Worm (Caenorhabditis elegans) whole organism, young adult: Measurements from ENCODE around the gene chtb-3.

Experiments
- B0019.2 ChIP-seq: fragments of 200-800 bp; sonication (Bioruptor generic); conservative IDR thresholded peaks from 2 replicates; pipeline ENCODE4 v1.3.6; 2022; ENCODE audit warnings: missing genetic modification reagents, missing genetic modification characterization, missing compliant biosample characterization
- B0035.1 ChIP-seq: sonication (generic microtip); optimal IDR thresholded peaks from 2 replicates; lab custom pipeline; 2016; ENCODE audit warnings: missing genetic modification characterization, mild to moderate bottlenecking, missing compliant biosample characterization, missing genotype, missing genetic modification reagents
- C06A6.2 ChIP-seq: fragments of 200-800 bp; sonication (Bioruptor generic); conservative IDR thresholded peaks from 2 replicates; pipeline ENCODE4 v1.3.6; 2022; ENCODE audit warnings: missing genetic modification characterization, missing compliant biosample characterization
- D2030.7 ChIP-seq: fragments of 200-800 bp; sonication (Bioruptor generic); IDR thresholded peaks from 2 replicates; pipeline ENCODE4 v1.3.6; 2022; ENCODE audit warnings: missing genetic modification reagents, missing genetic modification characterization, missing compliant biosample characterization
- F10E7.11 ChIP-seq: sonication (generic microtip); optimal IDR thresholded peaks from 2 replicates; lab custom pipeline; 2017; ENCODE audit warnings: mild to moderate bottlenecking, missing genetic modification characterization, moderate library complexity, missing compliant biosample characterization
- F33H1.4 ChIP-seq: fragments of 200-800 bp; sonication (Bioruptor generic); IDR thresholded peaks from 2 replicates; pipeline ENCODE4 v1.3.6; 2022; ENCODE audit warnings: missing genetic modification reagents, missing genetic modification characterization, missing compliant biosample characterization
- F37B4.10 ChIP-seq: fragments of 200-800 bp; sonication (Bioruptor generic); IDR thresholded peaks from 2 replicates; pipeline ENCODE4 v1.3.6; 2022; ENCODE audit warnings: missing genetic modification characterization, missing compliant biosample characterization
- T26A5.8 ChIP-seq: sonication (generic microtip); optimal IDR thresholded peaks from 2 replicates; lab custom pipeline; 2016; ENCODE audit warnings: missing genetic modification characterization, missing compliant biosample characterization
- Y53F4B.3 ChIP-seq: fragments of 200-800 bp; sonication (Bioruptor generic); IDR thresholded peaks from 2 replicates; pipeline ENCODE4 v1.3.6; 2022; ENCODE audit warnings: missing genetic modification reagents, missing genetic modification characterization, missing compliant biosample characterization
- Y53G8AR.9 ChIP-seq: fragments of 200-800 bp; sonication (Bioruptor generic); conservative IDR thresholded peaks from 2 replicates; pipeline ENCODE4 v1.3.6; 2022; ENCODE audit warnings: missing genetic modification reagents, missing genetic modification characterization, missing compliant biosample characterization
- Y56A3A.18 ChIP-seq: fragments of 200-800 bp; sonication (Bioruptor generic); IDR thresholded peaks from 2 replicates; pipeline ENCODE4 v1.3.6; 2022; ENCODE audit warnings: missing genetic modification reagents, missing genetic modification characterization, missing compliant biosample characterization
- attf-5 ChIP-seq: fragments of 200-800 bp; sonication (Bioruptor generic); optimal IDR thresholded peaks from 2 replicates; lab custom pipeline; 2018; ENCODE audit warnings: mild to moderate bottlenecking, missing genetic modification characterization, missing compliant biosample characterization
- attf-6 ChIP-seq: fragments of 200-800 bp; sonication (Bioruptor generic); IDR thresholded peaks from 2 replicates; pipeline ENCODE4 v1.3.6; 2022; ENCODE audit warnings: missing genetic modification reagents, missing genetic modification characterization, missing compliant biosample characterization
- bed-1 ChIP-seq: fragments of 200-800 bp; sonication (Bioruptor generic); IDR thresholded peaks from 2 replicates; pipeline ENCODE4 v1.3.6; 2022; ENCODE audit warnings: missing genetic modification reagents, missing genetic modification characterization, missing compliant biosample characterization
- cebp-1 ChIP-seq, 2 experiments: fragments of 200-800 bp in 1 of 2; sonication (Bioruptor generic) in 1 of 2; sonication (generic microtip) in 1 of 2; IDR thresholded peaks in 1 of 2; optimal IDR thresholded peaks in 1 of 2; 2 replicates each; pipeline versions ENCODE4 v1.3.6 to Lab custom; 2017 to 2022; ENCODE audit warnings: missing compliant biosample characterization in 2 of 2, missing genetic modification characterization in 2 of 2, mild to moderate bottlenecking in 1 of 2, missing genetic modification reagents in 1 of 2, moderate library complexity in 1 of 2
- ceh-100 ChIP-seq: fragments of 200-800 bp; sonication (Bioruptor generic); IDR thresholded peaks from 2 replicates; pipeline ENCODE4 v1.3.6; 2022; ENCODE audit warnings: missing genetic modification reagents, missing genetic modification characterization, missing compliant biosample characterization
- ceh-40 ChIP-seq: fragments of 200-800 bp; sonication (Bioruptor generic); IDR thresholded peaks from 2 replicates; pipeline ENCODE4 v1.3.6; 2022; ENCODE audit warnings: missing genetic modification characterization, missing compliant biosample characterization
- ceh-91 ChIP-seq: fragments of 200-800 bp; sonication (Bioruptor generic); IDR thresholded peaks from 2 replicates; pipeline ENCODE4 v1.3.6; 2022; ENCODE audit warnings: missing genetic modification reagents, missing genetic modification characterization, missing compliant biosample characterization
- chd-7 ChIP-seq: sonication (generic microtip); optimal IDR thresholded peaks from 2 replicates; lab custom pipeline; 2016; ENCODE audit warnings: mild to moderate bottlenecking, missing genetic modification characterization, moderate library complexity, missing compliant biosample characterization
- dpff-1 ChIP-seq: sonication (generic microtip); optimal IDR thresholded peaks from 2 replicates; lab custom pipeline; 2017; ENCODE audit warnings: mild to moderate bottlenecking, missing genetic modification characterization, missing compliant biosample characterization
- egl-18 ChIP-seq: fragments of 200-800 bp; sonication (Bioruptor generic); IDR thresholded peaks from 2 replicates; pipeline ENCODE4 v1.3.6; 2022; ENCODE audit warnings: missing genetic modification reagents, missing genetic modification characterization, missing compliant biosample characterization
- egl-44 ChIP-seq: fragments of 200-800 bp; sonication (Bioruptor generic); IDR thresholded peaks from 2 replicates; pipeline ENCODE4 v1.3.6; 2022; ENCODE audit warnings: missing genetic modification reagents, missing genetic modification characterization, missing compliant biosample characterization
- ekl-4 ChIP-seq: fragments of 200-800 bp; sonication (Bioruptor generic); IDR thresholded peaks from 2 replicates; pipeline ENCODE4 v1.3.6; 2022; ENCODE audit warnings: missing genetic modification reagents, missing genetic modification characterization, missing compliant biosample characterization
- ets-4 ChIP-seq: fragments of 200-800 bp; sonication (Bioruptor generic); optimal IDR thresholded peaks from 2 replicates; lab custom pipeline; 2018; ENCODE audit warnings: mild to moderate bottlenecking, missing genetic modification characterization, missing compliant biosample characterization
- fkh-3 ChIP-seq: sonication (generic microtip); optimal IDR thresholded peaks from 2 replicates; lab custom pipeline; 2016; ENCODE audit warnings: mild to moderate bottlenecking, missing genetic modification characterization, missing compliant biosample characterization
- him-1 ChIP-seq: sonication (generic microtip); optimal IDR thresholded peaks from 2 replicates; lab custom pipeline; 2016; ENCODE audit warnings: missing genotype, missing genetic modification reagents, missing genetic modification characterization, missing compliant biosample characterization
- hlh-26 ChIP-seq: fragments of 200-800 bp; sonication (Bioruptor generic); conservative IDR thresholded peaks from 2 replicates; pipeline ENCODE4 v1.3.6; 2022; ENCODE audit warnings: missing genetic modification reagents, missing genetic modification characterization, missing compliant biosample characterization
- hmg-1.2 ChIP-seq: fragments of 200-800 bp; sonication (Bioruptor generic); IDR thresholded peaks from 2 replicates; pipeline ENCODE4 v1.3.6; 2022; ENCODE audit warnings: missing genetic modification reagents, missing genetic modification characterization, missing compliant biosample characterization
- let-607 ChIP-seq, 2 experiments: fragments of 200-800 bp in 1 of 2; sonication (Bioruptor generic) in 1 of 2; sonication (generic microtip) in 1 of 2; optimal IDR thresholded peaks; 2 replicates each; lab custom pipeline; 2016 to 2018; ENCODE audit warnings: mild to moderate bottlenecking in 2 of 2, missing compliant biosample characterization in 2 of 2, missing genetic modification characterization in 2 of 2, moderate library complexity in 2 of 2, missing genotype in 1 of 2
- lin-26 ChIP-seq: fragments of 200-800 bp; sonication (Bioruptor generic); IDR thresholded peaks from 2 replicates; pipeline ENCODE4 v1.3.6; 2022; ENCODE audit warnings: missing genetic modification reagents, missing genetic modification characterization, missing compliant biosample characterization
- lin-35 ChIP-seq, 3 experiments: fragments of 150-350 bp in 2 of 3; sonication (generic microtip) in 1 of 3; optimal IDR thresholded peaks; 2 replicates each; lab custom pipeline; 2014 to 2018; ENCODE audit warnings: missing biosample characterization in 3 of 3, missing genetic modification characterization in 3 of 3, missing genetic modification reagents in 3 of 3
- lin-54 ChIP-seq: fragments of 200-800 bp; sonication (Bioruptor generic); optimal IDR thresholded peaks from 2 replicates; lab custom pipeline; 2018; ENCODE audit warnings: mild to moderate bottlenecking, missing genetic modification characterization, missing compliant biosample characterization
- lir-1 ChIP-seq: fragments of 200-800 bp; sonication (Bioruptor generic); conservative IDR thresholded peaks from 2 replicates; pipeline ENCODE4 v1.3.6; 2022; ENCODE audit warnings: missing genetic modification reagents, missing genetic modification characterization, missing compliant biosample characterization
- madf-8 ChIP-seq: fragments of 200-800 bp; sonication (Bioruptor generic); conservative IDR thresholded peaks from 2 replicates; pipeline ENCODE4 v1.3.6; 2022; ENCODE audit warnings: missing genetic modification reagents, missing genetic modification characterization, missing compliant biosample characterization
- mel-28 ChIP-seq: sonication (generic microtip); optimal IDR thresholded peaks from 2 replicates; lab custom pipeline; 2016; ENCODE audit warnings: borderline replicate concordance, mild to moderate bottlenecking, missing genetic modification characterization, missing compliant biosample characterization
- mes-4 ChIP-seq: sonication (generic microtip); optimal IDR thresholded peaks from 2 replicates; lab custom pipeline; 2016; ENCODE audit warnings: missing genotype, missing genetic modification characterization, missing compliant biosample characterization
- nfya-2 ChIP-seq: fragments of 200-800 bp; sonication (Bioruptor generic); IDR thresholded peaks from 2 replicates; pipeline ENCODE4 v1.3.6; 2022; ENCODE audit warnings: missing genetic modification reagents, missing genetic modification characterization, missing compliant biosample characterization
- nhr-80 ChIP-seq: sonication (generic microtip); optimal IDR thresholded peaks from 2 replicates; lab custom pipeline; 2016; ENCODE audit warnings: missing genetic modification characterization, missing compliant biosample characterization
- pha-4 ChIP-seq: fragments of 150-350 bp; sonication (generic microtip); optimal IDR thresholded peaks from 2 replicates; lab custom pipeline; 2014; ENCODE audit warnings: missing biosample characterization, missing genetic modification reagents, missing genetic modification characterization
- sdz-38 ChIP-seq: sonication (generic microtip); optimal IDR thresholded peaks from 2 replicates; lab custom pipeline; 2016; ENCODE audit warnings: missing genotype, missing genetic modification characterization, missing compliant biosample characterization
- snpc-3.4 ChIP-seq: sonication (generic microtip); optimal IDR thresholded peaks from 2 replicates; lab custom pipeline; 2017; ENCODE audit warnings: missing genetic modification characterization, mild to moderate bottlenecking, missing compliant biosample characterization, antibody characterized with exemption, moderate library complexity, missing genotype, missing genetic modification reagents
- snpc-4 ChIP-seq, 5 experiments: fragments of 150-350 bp in 1 of 5; sonication (generic microtip) in 4 of 5; optimal IDR thresholded peaks; 2 replicates each; lab custom pipeline; 2014 to 2018; ENCODE audit warnings: missing genetic modification characterization in 5 of 5, missing biosample characterization in 3 of 5, antibody characterized with exemption in 2 of 5, mild to moderate bottlenecking in 2 of 5, missing compliant biosample characterization in 2 of 5, missing genotype in 2 of 5, moderate library complexity in 2 of 5, missing genetic modification reagents in 1 of 5
- tbx-9 ChIP-seq: sonication (generic microtip); optimal IDR thresholded peaks from 2 replicates; lab custom pipeline; 2016; ENCODE audit warnings: borderline replicate concordance, missing genetic modification characterization, inconsistent platforms, missing compliant biosample characterization
- unc-62 ChIP-seq: fragments of 150-350 bp; optimal IDR thresholded peaks from 2 replicates; lab custom pipeline; 2014; ENCODE audit warnings: missing biosample characterization, missing genetic modification reagents, missing genetic modification characterization
- zim-3 ChIP-seq: sonication (generic microtip); optimal IDR thresholded peaks from 2 replicates; lab custom pipeline; 2017; ENCODE audit warnings: mild to moderate bottlenecking, missing genetic modification characterization, moderate library complexity, missing compliant biosample characterization
- ztf-25 ChIP-seq: fragments of 200-800 bp; sonication (Bioruptor generic); IDR thresholded peaks from 2 replicates; pipeline ENCODE4 v1.3.6; 2022; ENCODE audit warnings: missing genetic modification reagents, missing genetic modification characterization, missing compliant biosample characterization

The chtb-3 gene

DNA sequence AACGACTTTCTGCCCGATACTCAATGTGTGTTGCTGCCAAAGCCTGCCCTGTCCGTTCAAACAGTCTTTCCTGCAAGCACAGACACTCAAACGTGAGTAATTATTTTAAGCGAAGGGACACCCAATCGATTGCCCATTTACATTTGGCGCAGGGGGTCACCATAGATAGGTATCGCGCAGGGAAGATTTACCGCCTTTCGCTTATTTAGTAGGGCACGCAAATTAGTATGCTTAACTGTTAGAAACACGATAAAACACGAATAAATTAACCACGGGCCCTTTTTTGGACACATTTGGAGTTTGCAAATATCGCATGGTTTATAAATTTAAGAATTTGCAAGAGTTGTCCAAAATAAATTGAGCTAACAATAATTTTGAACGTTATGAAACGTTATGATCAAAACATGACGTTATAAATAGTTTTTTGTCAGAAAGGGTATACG, 23.0 kb downstream of the chtb-3 start (continued):
- TF ChIP-seq F33H1.4 (GFP tag; lab: Robert Waterston, UW) (peak; percentile 27; the same call in 1 of the 2 replicates), let-607 (tag; optimal IDR thresholded peaks at IDR 0.05; lab: Kevin White, UChicago) (peak; percentile 80 to 95), bed-1 (GFP tag; lab: Robert Waterston, UW) (peak; percentile 88; the same call in 1 of the 2 replicates), egl-18 (GFP tag; lab: Robert Waterston, UW) (peak; percentile 96), lin-54 (GFP tag; lab: Kevin White, UChicago) (peak; percentile 93), B0035.1 (peak; percentile 97), hmg-1.2 (GFP tag; lab: Robert Waterston, UW) (peak; percentile 88), attf-6 (GFP tag; lab: Robert Waterston, UW) (0 out of 2 replicates have a peak, but pooled peaks have one; percentile 54), madf-8 (GFP tag; lab: Robert Waterston, UW) (no peak), F10E7.11 (tag; lab: Kevin White, UChicago) (peak; percentile 98), hlh-26 (no peak), lin-35 (GFP tag; optimal IDR thresholded peaks at IDR 0.05; lab: Kevin White, UChicago) (peak in 2 of 3 experiments; percentile 94 to 98), Y56A3A.18 (GFP tag; lab: Robert Waterston, UW) (peak; percentile 100), T26A5.8 (peak; percentile 55), Y53G8AR.9 (GFP tag; lab: Robert Waterston, UW) (peak; percentile 99), C06A6.2 (GFP tag; lab: Robert Waterston, UW) (peak; percentile 98), ceh-100 (peak; percentile 81), mel-28 (peak; percentile 47), Y53F4B.3 (GFP tag; lab: Robert Waterston, UW) (no peak), dpff-1 (peak; percentile 99), snpc-4 (GFP tag; optimal IDR thresholded peaks at IDR 0.05; lab: Kevin White, UChicago) (peak; percentile 61), snpc-4 (tag; optimal IDR thresholded peaks at IDR 0.05; lab: Kevin White, UChicago) (peak; percentile 36 to 90 (median 82)), nhr-80 (tag; lab: Kevin White, UChicago) (peak; percentile 99), snpc-3.4 (tag; lab: Kevin White, UChicago) (no peak), ets-4 (GFP tag; lab: Kevin White, UChicago) (peak; percentile 98), zim-3 (tag; lab: Kevin White, UChicago) (no peak), ekl-4 (peak; percentile 97), B0019.2 (GFP tag; lab: Robert Waterston, UW) (no peak), F37B4.10 (GFP tag; lab: Robert Waterston, UW) (peak; percentile 97), cebp-1 (GFP tag; IDR thresholded peaks at IDR 0.05; lab: Robert Waterston, UW) (peak; percentile 82), cebp-1 (tag; optimal IDR thresholded peaks at IDR 0.05; lab: Kevin White, UChicago) (peak; percentile 98), ztf-25 (GFP tag; lab: Robert Waterston, UW) (0 out of 2 replicates have a peak, but pooled peaks have one; percentile 58), lir-1 (GFP tag; lab: Robert Waterston, UW) (peak; percentile 97), ceh-91 (GFP tag; lab: Robert Waterston, UW) (no peak), sdz-38 (tag; lab: Kevin White, UChicago) (peak; percentile 21), unc-62 (GFP tag; lab: Kevin White, UChicago) (peak; percentile 58), ceh-40 (GFP tag; lab: Robert Waterston, UW) (0 out of 2 replicates have a peak, but pooled peaks have one; percentile 24), D2030.7 (0 out of 2 replicates have a peak, but pooled peaks have one; percentile 34), tbx-9 (tag; lab: Kevin White, UChicago) (no peak), nfya-2 (0 out of 2 replicates have a peak, but pooled peaks have one; percentile 72), mes-4 (tag; lab: Kevin White, UChicago) (peak; percentile 27), him-1 (tag; lab: Kevin White, UChicago) (peak; percentile 20), attf-5 (peak; percentile 73), fkh-3 (tag; lab: Kevin White, UChicago) (no peak), pha-4 (tag; lab: Kevin White, UChicago) (peak; percentile 98), chd-7 (tag; lab: Kevin White, UChicago) (peak; percentile 99), lin-26 (GFP tag; lab: Robert Waterston, UW) (peak; percentile 91), egl-44 (GFP tag; lab: Robert Waterston, UW) (peak; percentile 94)
